Worm (Caenorhabditis elegans) whole organism, L4 larva: ENCODE results near the gene M79.2.
A peak's percentile ranks its signal among the peaks of the same experiment; 100 is the strongest.

Experiments
- T20F7.1 ChIP-seq: fragments of 200-800 bp; sonication (Bioruptor generic); optimal IDR thresholded peaks from 2 replicates; lab custom pipeline; 2018; ENCODE audit warnings: mild to moderate bottlenecking, missing genetic modification characterization, missing compliant biosample characterization
- aha-1 ChIP-seq: fragments of 150-350 bp; peaks from one replicate; lab custom pipeline; 2014; ENCODE audit warnings: missing biosample characterization, missing genetic modification characterization
- aly-2 ChIP-seq: sonication (generic microtip); optimal IDR thresholded peaks from 2 replicates; lab custom pipeline; 2018; ENCODE audit warnings: missing biosample characterization, missing genetic modification characterization
- ama-1 ChIP-seq: fragments of 150-350 bp; optimal IDR thresholded peaks from 2 replicates; lab custom pipeline; 2014; ENCODE audit warnings: inconsistent platforms, mixed read lengths
- ceh-28 ChIP-seq: fragments of 150-350 bp; optimal IDR thresholded peaks from 2 replicates; lab custom pipeline; 2014; ENCODE audit warnings: missing biosample characterization, missing genetic modification reagents, missing genetic modification characterization
- daf-16 ChIP-seq, 3 experiments: sonication (generic microtip); optimal IDR thresholded peaks; 2 replicates each; lab custom pipeline; 2016 to 2017; ENCODE audit warnings: missing genetic modification characterization in 3 of 3, missing genetic modification reagents in 3 of 3, mild to moderate bottlenecking in 2 of 3, missing compliant biosample characterization in 2 of 3, missing biosample characterization in 1 of 3, moderate library complexity in 1 of 3
- dmd-6 ChIP-seq: fragments of 200-800 bp; sonication (Bioruptor generic); IDR thresholded peaks from 2 replicates; pipeline ENCODE4 v1.3.6; 2022; ENCODE audit warnings: missing genetic modification reagents, missing genetic modification characterization, missing compliant biosample characterization
- dpl-1 ChIP-seq: fragments of 150-350 bp; optimal IDR thresholded peaks from 2 replicates; lab custom pipeline; 2014; ENCODE audit warnings: missing biosample characterization, missing genetic modification reagents, missing genetic modification characterization
- duxl-1 ChIP-seq: sonication (generic microtip); optimal IDR thresholded peaks from 2 replicates; lab custom pipeline; 2016; ENCODE audit warnings: mild to moderate bottlenecking, missing genetic modification characterization, moderate library complexity, missing compliant biosample characterization; ENCODE audit not compliant: poor library complexity
- dve-1 ChIP-seq: sonication (generic microtip); optimal IDR thresholded peaks from 2 replicates; lab custom pipeline; 2017; ENCODE audit warnings: antibody characterized with exemption, mild to moderate bottlenecking, missing genetic modification characterization, missing compliant biosample characterization; ENCODE audit not compliant: insufficient read depth
- hif-1 ChIP-seq, 2 experiments: sonication (generic microtip); optimal IDR thresholded peaks; 2 replicates each; lab custom pipeline; 2016 to 2017; ENCODE audit warnings: missing compliant biosample characterization in 2 of 2, missing genetic modification characterization in 2 of 2, missing genetic modification reagents in 2 of 2, missing genotype in 2 of 2, mild to moderate bottlenecking in 1 of 2
- hlh-11 ChIP-seq: fragments of 200-800 bp; sonication (Bioruptor generic); optimal IDR thresholded peaks from 2 replicates; lab custom pipeline; 2018; ENCODE audit warnings: mild to moderate bottlenecking, missing genetic modification characterization, missing compliant biosample characterization
- hlh-30 ChIP-seq: sonication (generic microtip); optimal IDR thresholded peaks from 2 replicates; lab custom pipeline; 2017; ENCODE audit warnings: antibody characterized with exemption, mild to moderate bottlenecking, missing genetic modification characterization, missing compliant biosample characterization; ENCODE audit not compliant: insufficient read depth
- hmg-1.1 ChIP-seq: fragments of 200-800 bp; sonication (Bioruptor generic); IDR thresholded peaks from 2 replicates; pipeline ENCODE4 v1.3.6; 2022; ENCODE audit warnings: missing genetic modification reagents, missing genetic modification characterization, missing compliant biosample characterization
- lin-1 ChIP-seq: fragments of 200-800 bp; sonication (Bioruptor generic); IDR thresholded peaks from 2 replicates; pipeline ENCODE4 v1.3.6; 2022; ENCODE audit warnings: missing genetic modification reagents, missing genetic modification characterization, missing compliant biosample characterization
- lsy-2 ChIP-seq, 2 experiments: fragments of 150-350 bp in 1 of 2; sonication (generic microtip) in 1 of 2; optimal IDR thresholded peaks; 2 replicates each; lab custom pipeline; 2014 to 2017; ENCODE audit warnings: missing biosample characterization in 2 of 2, missing genetic modification characterization in 2 of 2
- mdl-1 ChIP-seq, 2 experiments: fragments of 150-350 bp in 1 of 2; sonication (generic microtip) in 1 of 2; optimal IDR thresholded peaks; 2 replicates each; lab custom pipeline; 2014 to 2017; ENCODE audit warnings: missing biosample characterization in 2 of 2, missing genetic modification characterization in 2 of 2
- mep-1 ChIP-seq: fragments of 150-350 bp; sonication (generic microtip); optimal IDR thresholded peaks from 3 replicates; lab custom pipeline; 2014; ENCODE audit warnings: missing biosample characterization, missing genetic modification characterization
- mes-2 ChIP-seq: sonication (generic microtip); optimal IDR thresholded peaks from 2 replicates; lab custom pipeline; 2016; ENCODE audit warnings: missing genotype, mild to moderate bottlenecking, missing genetic modification characterization, missing compliant biosample characterization; ENCODE audit not compliant: poor library complexity, severe bottlenecking
- nhr-102 ChIP-seq: sonication (generic microtip); optimal IDR thresholded peaks from 2 replicates; lab custom pipeline; 2016; ENCODE audit warnings: mild to moderate bottlenecking, missing genetic modification characterization, moderate library complexity, missing compliant biosample characterization
- nhr-11 ChIP-seq: fragments of 150-350 bp; optimal IDR thresholded peaks from 2 replicates; lab custom pipeline; 2014; ENCODE audit warnings: missing biosample characterization, missing genetic modification characterization
- nhr-111 ChIP-seq: fragments of 200-800 bp; sonication (Bioruptor generic); optimal IDR thresholded peaks from 2 replicates; lab custom pipeline; 2018; ENCODE audit warnings: mild to moderate bottlenecking, missing genetic modification characterization, missing compliant biosample characterization
- nhr-237 ChIP-seq: sonication (generic microtip); optimal IDR thresholded peaks from 2 replicates; lab custom pipeline; 2017; ENCODE audit warnings: missing biosample characterization, missing genetic modification characterization
- nhr-28 ChIP-seq: fragments of 150-350 bp; optimal IDR thresholded peaks from 2 replicates; lab custom pipeline; 2014; ENCODE audit warnings: missing biosample characterization, missing genetic modification characterization
- nhr-6 ChIP-seq: fragments of 150-350 bp; optimal IDR thresholded peaks from 2 replicates; lab custom pipeline; 2014; ENCODE audit warnings: missing biosample characterization, missing genetic modification characterization
- pha-4 ChIP-seq, 2 experiments: fragments of 150-350 bp in 1 of 2; fragments of 200-800 bp in 1 of 2; sonication (Bioruptor generic) in 1 of 2; IDR thresholded peaks in 1 of 2; optimal IDR thresholded peaks in 1 of 2; 2 replicates each; pipeline versions ENCODE4 v1.3.6 to Lab custom; 2014 to 2022; ENCODE audit warnings: missing genetic modification characterization in 2 of 2, missing genetic modification reagents in 2 of 2, missing biosample characterization in 1 of 2, missing compliant biosample characterization in 1 of 2
- pqm-1 ChIP-seq: sonication (generic microtip); optimal IDR thresholded peaks from 2 replicates; lab custom pipeline; 2017; ENCODE audit warnings: missing biosample characterization, missing genetic modification characterization
- rbr-2 ChIP-seq: sonication (generic microtip); optimal IDR thresholded peaks from 2 replicates; lab custom pipeline; 2016; ENCODE audit warnings: missing genotype, missing genetic modification characterization, missing compliant biosample characterization
- set-16 ChIP-seq: fragments of 200-800 bp; sonication (Bioruptor generic); IDR thresholded peaks from 2 replicates; pipeline ENCODE4 v1.3.6; 2022; ENCODE audit warnings: missing genetic modification reagents, missing genetic modification characterization, missing compliant biosample characterization
- spr-1 ChIP-seq: sonication (generic microtip); optimal IDR thresholded peaks from 2 replicates; lab custom pipeline; 2016; ENCODE audit warnings: mild to moderate bottlenecking, missing genetic modification characterization, missing compliant biosample characterization
- unc-62 ChIP-seq, 3 experiments: fragments of 150-350 bp in 1 of 3; sonication (generic microtip); optimal IDR thresholded peaks in 2 of 3; peaks in 1 of 3; 1 replicate in 1 of 3; 2 replicates in 2 of 3; lab custom pipeline; 2014 to 2017; ENCODE audit warnings: missing biosample characterization in 3 of 3, missing genetic modification characterization in 3 of 3, missing genetic modification reagents in 3 of 3, missing genotype in 1 of 3
- ztf-7 ChIP-seq: fragments of 150-350 bp; optimal IDR thresholded peaks from 2 replicates; lab custom pipeline; 2014; ENCODE audit warnings: missing biosample characterization, missing genetic modification characterization

The M79.2 gene

DNA sequence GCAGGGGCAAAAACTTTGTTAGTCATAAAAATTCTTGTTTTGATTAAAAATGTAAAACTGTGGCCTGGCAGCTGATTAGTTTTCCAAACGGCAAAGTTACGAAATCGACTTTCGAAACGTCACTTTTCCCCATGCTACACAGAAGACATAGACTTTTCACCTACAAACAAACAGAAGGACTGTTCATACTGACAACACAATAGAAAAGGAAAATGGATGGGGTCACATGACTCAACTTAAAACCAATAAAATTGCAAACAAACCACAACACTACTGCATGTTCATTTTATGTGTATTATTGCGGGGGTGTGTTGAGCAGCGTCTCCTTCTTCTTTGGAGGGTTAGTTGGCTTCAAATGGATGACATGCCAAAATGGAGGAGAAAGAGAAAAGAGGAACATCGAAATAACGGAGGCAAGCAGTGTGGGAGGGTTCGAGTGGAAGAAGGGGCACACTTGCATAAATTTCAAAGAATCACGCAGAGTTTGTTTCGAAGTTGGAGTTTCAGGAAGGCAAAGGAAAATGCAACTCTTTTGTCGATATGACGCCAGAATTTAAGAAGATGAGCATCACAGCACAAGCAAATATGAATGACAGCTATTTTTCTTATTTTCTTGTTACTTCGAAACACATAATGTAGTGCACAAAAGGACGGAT lies 49.6 kb upstream of the M79.2 start (continued):
- TF ChIP-seq dpl-1 (GFP tag; lab: Kevin White, UChicago) (peak; percentile 22), mdl-1 (tag; optimal IDR thresholded peaks at IDR 0.05; lab: Kevin White, UChicago) (peak in 1 of 2 experiments; percentile 62), nhr-11 (peak; percentile 58), unc-62 (GFP tag; optimal IDR thresholded peaks at IDR 0.05 in 1 of 2; lab: Kevin White, UChicago) (peak in 1 of 2 experiments; percentile 99), unc-62 (tag; optimal IDR thresholded peaks at IDR 0.05; lab: Kevin White, UChicago) (no peak), hlh-30 (peak; percentile 83), set-16 (GFP tag; lab: Robert Waterston, UW) (no peak), lsy-2 (tag; optimal IDR thresholded peaks at IDR 0.05; lab: Kevin White, UChicago) (peak in 1 of 2 experiments; percentile 61), pha-4 (GFP tag; IDR thresholded peaks at IDR 0.05; lab: Robert Waterston, UW) (no peak), pha-4 (tag; optimal IDR thresholded peaks at IDR 0.05; lab: Kevin White, UChicago) (peak; percentile 84), aly-2 (tag; lab: Kevin White, UChicago) (no peak), hif-1 (tag; optimal IDR thresholded peaks at IDR 0.05; lab: Kevin White, UChicago) (peak in 1 of 2 experiments; percentile 34), ama-1 (lab: Kevin White, UChicago) (peak; percentile 53), spr-1 (tag; lab: Kevin White, UChicago) (no peak)
- TF ChIP-seq, all 104 proteins: peak for 23

DNA sequence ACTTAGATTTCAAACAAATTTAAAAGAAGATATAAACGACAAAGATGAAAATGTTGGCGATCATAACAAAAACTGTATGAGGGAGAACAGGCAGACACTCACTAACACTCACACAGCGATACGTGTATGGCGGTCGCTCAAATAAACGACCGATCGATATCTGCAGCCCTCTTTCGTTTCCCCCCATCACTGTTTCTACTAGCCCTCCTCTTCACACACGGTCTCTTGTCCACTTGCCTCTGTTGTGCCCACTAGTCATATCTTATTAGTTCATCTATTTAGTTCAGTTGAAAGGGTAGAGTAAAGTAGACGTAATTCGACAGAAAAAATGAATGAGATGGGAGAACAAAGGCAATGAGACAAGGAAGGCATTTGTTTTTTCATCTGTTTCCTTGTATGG lies 48.9 kb upstream of the M79.2 start:
- TF ChIP-seq daf-16 (GFP tag; optimal IDR thresholded peaks at IDR 0.05; lab: Kevin White, UChicago) = no peak
- TF ChIP-seq daf-16 (tag; optimal IDR thresholded peaks at IDR 0.05; lab: Kevin White, UChicago) = peak; percentile 3
- no peak for TF ChIP-seq nhr-237 (tag; lab: Kevin White, UChicago)
- TF ChIP-seq mes-2 (tag; lab: Kevin White, UChicago) = peak; percentile 62
- TF ChIP-seq nhr-28 (tag; lab: Kevin White, UChicago) = peak; percentile 63
- TF ChIP-seq pqm-1 (tag; lab: Kevin White, UChicago) = peak; percentile 39
- peak; percentile 26 for TF ChIP-seq mep-1 (tag; lab: Kevin White, UChicago)
- TF ChIP-seq nhr-102 (tag; lab: Kevin White, UChicago) = peak; percentile 0
- TF ChIP-seq aha-1 (tag; lab: Kevin White, UChicago) = peak; percentile 64
- no peak for TF ChIP-seq aly-2 (tag; lab: Kevin White, UChicago)
- TF ChIP-seq dve-1 (tag; lab: Kevin White, UChicago) = peak; percentile 52
- TF ChIP-seq lin-1 (GFP tag; lab: Robert Waterston, UW) = peak; percentile 24; the same call in 1 of the 2 replicates
- TF ChIP-seq hlh-11 (tag; lab: Kevin White, UChicago) = peak; percentile 50
- TF ChIP-seq hmg-1.1 (GFP tag; lab: Robert Waterston, UW) = peak; percentile 45; the same call in 1 of the 2 replicates
- peak; percentile 46 for TF ChIP-seq duxl-1 (tag; lab: Kevin White, UChicago)
- no peak for TF ChIP-seq nhr-111 (GFP tag; lab: Kevin White, UChicago)
- TF ChIP-seq dmd-6 = peak; percentile 16; the same call in 1 of the 2 replicates
- peak; percentile 16 for TF ChIP-seq rbr-2 (tag; lab: Kevin White, UChicago)
- peak; percentile 22 for TF ChIP-seq ama-1 (lab: Kevin White, UChicago)
- TF ChIP-seq hlh-30 = no peak
- TF ChIP-seq unc-62 (GFP tag; optimal IDR thresholded peaks at IDR 0.05 in 1 of 2; lab: Kevin White, UChicago) = no peak
- TF ChIP-seq unc-62 (tag; optimal IDR thresholded peaks at IDR 0.05; lab: Kevin White, UChicago) = no peak
- peak in 1 of 2 experiments; percentile 18 for TF ChIP-seq lsy-2 (tag; optimal IDR thresholded peaks at IDR 0.05; lab: Kevin White, UChicago)
- peak; percentile 41 for TF ChIP-seq nhr-6 (tag; lab: Kevin White, UChicago)
- TF ChIP-seq ztf-7 (tag; lab: Kevin White, UChicago) = peak; percentile 51
- peak; percentile 67 for TF ChIP-seq ceh-28 (tag; lab: Kevin White, UChicago)

DNA sequence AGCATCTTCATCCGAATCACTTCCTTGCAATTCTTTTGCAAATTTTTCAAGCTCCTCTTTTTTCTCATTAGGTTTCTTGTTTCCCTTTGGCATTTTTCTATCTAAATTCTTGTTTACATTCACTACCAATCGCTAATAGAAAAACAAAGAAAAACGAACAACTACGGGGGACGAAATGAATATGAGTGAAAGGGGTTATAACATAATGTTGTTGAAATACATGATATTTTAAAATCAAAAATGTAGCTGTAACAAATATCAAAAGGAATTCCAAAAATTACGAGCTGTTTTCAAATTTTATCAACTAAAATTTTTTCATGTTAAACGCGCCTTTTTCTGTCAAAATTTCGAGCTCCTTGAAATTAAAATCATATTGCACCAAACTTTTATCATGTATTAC lies 48.4 kb upstream of the M79.2 start, which contains the start of gene F13E6.1:
Gene F13E6.1 (minus strand): TSS at position 101 of the 400 bp plus-strand sequence.
- TF ChIP-seq T20F7.1 = no peak
- peak; percentile 50 for TF ChIP-seq aha-1 (tag; lab: Kevin White, UChicago)
